Worm (Caenorhabditis elegans): ENCODE data around the gene lov-1.

- TF ChIP-seq Y48G9A.11 (GFP tag; IDR thresholded peaks at IDR 0.05): no peak
- TF ChIP-seq mdl-1 (tag; optimal IDR thresholded peaks at IDR 0.05): no peak
- TF ChIP-seq snpc-1.2 (GFP tag; IDR thresholded peaks at IDR 0.05): no peak
- TF ChIP-seq nhr-76 (tag; optimal IDR thresholded peaks at IDR 0.05): no peak
- no peak for TF ChIP-seq zfp-3 (GFP tag; conservative IDR thresholded peaks at IDR 0.05)
- TF ChIP-seq unc-39 (tag; optimal IDR thresholded peaks at IDR 0.05): no peak
- no peak for TF ChIP-seq madf-9 (GFP tag; conservative IDR thresholded peaks at IDR 0.05)
- TF ChIP-seq fos-1 (tag; optimal IDR thresholded peaks at IDR 0.05): no peak
- TF ChIP-seq pha-4 (GFP tag; IDR thresholded peaks at IDR 0.05): no peak
- no peak for TF ChIP-seq pha-4 (tag; optimal IDR thresholded peaks at IDR 0.05)
- TF ChIP-seq mdt-29 (GFP tag; IDR thresholded peaks at IDR 0.05): no peak
- no peak for TF ChIP-seq skn-1 (tag; optimal IDR thresholded peaks at IDR 0.05)
- TF ChIP-seq Y5F2A.4 (GFP tag; optimal IDR thresholded peaks at IDR 0.05): no peak
- TF ChIP-seq nhr-28 (tag; optimal IDR thresholded peaks at IDR 0.05): no peak
These were observed 10.1 kb upstream of the lov-1 start, which contains the start of gene F27E5.5 for ce11 chrII:10131760-10132159.
